Worm (Caenorhabditis elegans) whole organism, early embryonic: Measurements from ENCODE around the gene K08C7.7.

Source experiments
- B0310.2 ChIP-seq: sonication (generic microtip); optimal IDR thresholded peaks from 2 replicates; lab custom pipeline; 2016; ENCODE audit warnings: mild to moderate bottlenecking, missing genetic modification characterization, missing compliant biosample characterization
- F13C5.2 ChIP-seq: sonication (generic microtip); optimal IDR thresholded peaks from 2 replicates; lab custom pipeline; 2017; ENCODE audit warnings: mild to moderate bottlenecking, missing genetic modification characterization, inconsistent platforms, missing compliant biosample characterization
- aly-1 ChIP-seq: sonication (generic microtip); optimal IDR thresholded peaks from 2 replicates; lab custom pipeline; 2016; ENCODE audit warnings: missing genetic modification characterization, missing compliant biosample characterization
- ama-1 ChIP-seq: fragments of 150-350 bp; optimal IDR thresholded peaks from 2 replicates; lab custom pipeline; 2014
- ceh-13 ChIP-seq: fragments of 200-800 bp; sonication (Bioruptor generic); optimal IDR thresholded peaks from 2 replicates; lab custom pipeline; 2018; ENCODE audit warnings: mild to moderate bottlenecking, missing genetic modification characterization, missing compliant biosample characterization
- ceh-36 ChIP-seq: sonication (generic microtip); optimal IDR thresholded peaks from 2 replicates; lab custom pipeline; 2016; ENCODE audit warnings: missing genetic modification characterization, inconsistent platforms, missing compliant biosample characterization
- ets-7 ChIP-seq: sonication (generic microtip); optimal IDR thresholded peaks from 2 replicates; lab custom pipeline; 2016; ENCODE audit warnings: missing genotype, missing genetic modification characterization, missing compliant biosample characterization
- flt-1 ChIP-seq: fragments of 200-800 bp; sonication (Bioruptor generic); IDR thresholded peaks from 2 replicates; pipeline ENCODE4 v1.3.6; 2022; ENCODE audit warnings: missing genetic modification characterization, missing compliant biosample characterization
- hmbx-1 ChIP-seq: sonication (generic microtip); optimal IDR thresholded peaks from 2 replicates; lab custom pipeline; 2016; ENCODE audit warnings: mild to moderate bottlenecking, missing genetic modification characterization, missing compliant biosample characterization
- hmg-4 ChIP-seq: fragments of 200-800 bp; sonication (Bioruptor generic); optimal IDR thresholded peaks from 2 replicates; lab custom pipeline; 2018; ENCODE audit warnings: mild to moderate bottlenecking, missing genetic modification characterization, missing compliant biosample characterization
- hnd-1 ChIP-seq: sonication (generic microtip); optimal IDR thresholded peaks from 2 replicates; lab custom pipeline; 2016; ENCODE audit warnings: missing genetic modification characterization, missing compliant biosample characterization
- pes-1 ChIP-seq: fragments of 200-800 bp; sonication (Bioruptor generic); IDR thresholded peaks from 2 replicates; pipeline ENCODE4 v1.3.6; 2022; ENCODE audit warnings: missing genetic modification reagents, missing genetic modification characterization, missing compliant biosample characterization
- scrt-1 ChIP-seq: fragments of 200-800 bp; sonication (Bioruptor generic); IDR thresholded peaks from 2 replicates; pipeline ENCODE4 v1.3.6; 2022; ENCODE audit warnings: missing genetic modification characterization, missing compliant biosample characterization
- sea-1 ChIP-seq: fragments of 200-800 bp; sonication (Bioruptor generic); conservative IDR thresholded peaks from 2 replicates; pipeline ENCODE4 v1.3.6; 2022; ENCODE audit warnings: missing genetic modification characterization, missing compliant biosample characterization
- tbx-11 ChIP-seq: fragments of 200-800 bp; sonication (Bioruptor generic); IDR thresholded peaks from 2 replicates; pipeline ENCODE4 v1.3.6; 2022; ENCODE audit warnings: missing genetic modification characterization, missing compliant biosample characterization
- tbx-37 ChIP-seq: fragments of 200-800 bp; sonication (Bioruptor generic); conservative IDR thresholded peaks from 2 replicates; pipeline ENCODE4 v1.3.6; 2022; ENCODE audit warnings: missing genetic modification reagents, missing genetic modification characterization, missing compliant biosample characterization
- tra-4 ChIP-seq: sonication (generic microtip); optimal IDR thresholded peaks from 2 replicates; lab custom pipeline; 2017; ENCODE audit warnings: missing genetic modification characterization, missing compliant biosample characterization

The K08C7.7 gene

ce11 chrIV:10698486-10698885, 34.3 kb downstream of the K08C7.7 start:
- TF ChIP-seq pes-1, result no peak

- no peak for TF ChIP-seq ets-7 (tag; lab: Kevin White, UChicago)
- no peak for TF ChIP-seq ama-1
- no peak for TF ChIP-seq hnd-1
- no peak for TF ChIP-seq tra-4 (tag; lab: Kevin White, UChicago)
- no peak for TF ChIP-seq pes-1
- TF ChIP-seq ceh-36, result no peak
- no peak for TF ChIP-seq scrt-1 (GFP tag; lab: Robert Waterston, UW)
- no peak for TF ChIP-seq tbx-37 (GFP tag; lab: Robert Waterston, UW)
- TF ChIP-seq ceh-13 (GFP tag; lab: Kevin White, UChicago), result no peak
- TF ChIP-seq sea-1 (GFP tag; lab: Robert Waterston, UW), result no peak
- no peak for TF ChIP-seq B0310.2 (tag; lab: Kevin White, UChicago)
- TF ChIP-seq tbx-11 (GFP tag; lab: Robert Waterston, UW), result no peak
- TF ChIP-seq flt-1 (GFP tag; lab: Robert Waterston, UW), result no peak
- no peak for TF ChIP-seq F13C5.2 (tag; lab: Kevin White, UChicago)
- no peak for TF ChIP-seq hmg-4
These were observed 34.8 kb downstream of the K08C7.7 start for ce11 chrIV:10699000-10699399.

ce11 chrIV:10699660-10700059, 35.4 kb downstream of the K08C7.7 start, which contains the start of gene R102.11:
Gene R102.11 (minus strand): TSS chrIV:10699760.
- no peak for TF ChIP-seq scrt-1 (GFP tag; lab: Robert Waterston, UW)
- TF ChIP-seq tbx-11 (GFP tag; lab: Robert Waterston, UW), result no peak
- TF ChIP-seq pes-1, result no peak
- no peak for TF ChIP-seq F13C5.2 (tag; lab: Kevin White, UChicago)
- TF ChIP-seq hnd-1, result no peak
- TF ChIP-seq hmbx-1 (tag; lab: Kevin White, UChicago), result no peak
- TF ChIP-seq hmg-4, result no peak
- TF ChIP-seq ama-1, result no peak
- TF ChIP-seq ets-7 (tag; lab: Kevin White, UChicago), result no peak
- no peak for TF ChIP-seq ceh-13 (GFP tag; lab: Kevin White, UChicago)
- TF ChIP-seq tra-4 (tag; lab: Kevin White, UChicago), result no peak

ce11 chrIV:10701866-10702458, 37.7 kb downstream of the K08C7.7 start:
- no peak for TF ChIP-seq F13C5.2 (tag; lab: Kevin White, UChicago)
- TF ChIP-seq B0310.2 (tag; lab: Kevin White, UChicago), result no peak
- no peak for TF ChIP-seq tbx-37 (GFP tag; lab: Robert Waterston, UW)
- TF ChIP-seq ceh-36, result no peak
- TF ChIP-seq scrt-1 (GFP tag; lab: Robert Waterston, UW), result no peak
- no peak for TF ChIP-seq tra-4 (tag; lab: Kevin White, UChicago)
- TF ChIP-seq hmbx-1 (tag; lab: Kevin White, UChicago), result no peak
- no peak for TF ChIP-seq hnd-1
- no peak for TF ChIP-seq aly-1 (tag; lab: Kevin White, UChicago)
- TF ChIP-seq ceh-13 (GFP tag; lab: Kevin White, UChicago), result no peak
- TF ChIP-seq ets-7 (tag; lab: Kevin White, UChicago), result no peak

ce11 chrIV:10705176-10705575, 40.9 kb downstream of the K08C7.7 start, which contains the start of gene R102.10:
Gene R102.10 (plus strand): TSS chrIV:10705476.
- TF ChIP-seq flt-1 (GFP tag; lab: Robert Waterston, UW), result no peak
- TF ChIP-seq ceh-36, result no peak
- TF ChIP-seq tbx-37 (GFP tag; lab: Robert Waterston, UW), result no peak
- no peak for TF ChIP-seq pes-1
- no peak for TF ChIP-seq ama-1
- TF ChIP-seq B0310.2 (tag; lab: Kevin White, UChicago), result no peak
- TF ChIP-seq sea-1 (GFP tag; lab: Robert Waterston, UW), result no peak
- TF ChIP-seq tbx-11 (GFP tag; lab: Robert Waterston, UW), result no peak

DNA sequence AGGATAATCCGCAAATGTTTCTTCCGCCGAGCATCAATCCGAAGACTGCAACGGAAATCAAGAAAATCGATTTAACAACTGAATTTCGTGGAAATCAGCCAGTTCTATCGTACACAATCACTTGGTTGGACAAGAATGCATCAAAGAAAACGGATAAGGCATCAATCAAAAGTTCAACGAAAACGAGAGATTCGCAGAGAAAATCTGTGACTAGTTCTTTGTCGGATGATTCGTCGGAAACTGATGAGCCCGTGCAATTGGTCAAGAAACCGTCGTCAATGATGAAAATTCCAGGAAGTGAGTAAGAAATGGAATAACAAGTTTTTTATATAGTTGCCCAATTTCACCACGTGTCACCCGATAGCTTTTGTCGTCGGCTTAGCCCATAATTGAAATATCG, 41.9 kb downstream of the K08C7.7 start, which contains the start of gene R102.6:
Gene R102.6 (minus strand): TSS at position 101 of the 400 bp plus-strand sequence.
- no peak for TF ChIP-seq sea-1 (GFP tag; lab: Robert Waterston, UW)
- TF ChIP-seq tbx-37 (GFP tag; lab: Robert Waterston, UW), result no peak
- no peak for TF ChIP-seq ceh-13 (GFP tag; lab: Kevin White, UChicago)
- no peak for TF ChIP-seq flt-1 (GFP tag; lab: Robert Waterston, UW)
- no peak for TF ChIP-seq hmbx-1 (tag; lab: Kevin White, UChicago)
- no peak for TF ChIP-seq F13C5.2 (tag; lab: Kevin White, UChicago)
- TF ChIP-seq pes-1, result no peak
- TF ChIP-seq ets-7 (tag; lab: Kevin White, UChicago), result no peak
- TF ChIP-seq tbx-11 (GFP tag; lab: Robert Waterston, UW), result no peak
- no peak for TF ChIP-seq hnd-1
- no peak for TF ChIP-seq hmg-4
- no peak for TF ChIP-seq tra-4 (tag; lab: Kevin White, UChicago)
- no peak for TF ChIP-seq ama-1
- TF ChIP-seq scrt-1 (GFP tag; lab: Robert Waterston, UW), result no peak
- TF ChIP-seq ceh-36, result no peak
- no peak for TF ChIP-seq B0310.2 (tag; lab: Kevin White, UChicago)
- no peak for TF ChIP-seq aly-1 (tag; lab: Kevin White, UChicago)

ce11 chrIV:10711729-10712128, 47.5 kb downstream of the K08C7.7 start, which contains the start of gene glb-21:
Gene glb-21 (minus strand): TSS chrIV:10711794.
- TF ChIP-seq tbx-11 (GFP tag; lab: Robert Waterston, UW) (no peak), hnd-1 (no peak), scrt-1 (GFP tag; lab: Robert Waterston, UW) (no peak), pes-1 (no peak), hmbx-1 (tag; lab: Kevin White, UChicago) (no peak), B0310.2 (tag; lab: Kevin White, UChicago) (no peak)

DNA sequence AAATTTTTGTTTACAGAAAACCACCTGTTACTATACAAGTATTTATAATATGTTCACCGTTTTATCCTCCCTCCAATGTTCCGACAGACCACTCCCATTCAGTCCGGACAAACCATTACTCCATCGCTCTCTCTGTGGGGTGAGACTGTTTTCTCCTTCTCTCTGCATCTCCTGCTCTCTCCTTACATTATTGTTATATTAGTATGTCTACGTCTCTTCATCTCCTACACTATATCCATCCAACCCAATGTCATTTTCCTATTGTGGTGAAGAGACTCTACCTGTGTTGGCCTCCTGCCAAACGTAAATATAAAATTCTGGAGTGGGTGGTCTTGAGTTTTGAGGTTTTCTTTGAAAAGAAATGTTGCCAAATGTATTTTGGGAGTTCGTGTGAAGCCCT, 50.4 kb downstream of the K08C7.7 start:
- no peak for TF ChIP-seq scrt-1 (GFP tag; lab: Robert Waterston, UW)
